Fruit fly (Drosophila melanogaster): Measurements from ENCODE around the gene CG10616.
A peak's percentile ranks its signal among the peaks of the same experiment; 100 is the strongest.

DNA sequence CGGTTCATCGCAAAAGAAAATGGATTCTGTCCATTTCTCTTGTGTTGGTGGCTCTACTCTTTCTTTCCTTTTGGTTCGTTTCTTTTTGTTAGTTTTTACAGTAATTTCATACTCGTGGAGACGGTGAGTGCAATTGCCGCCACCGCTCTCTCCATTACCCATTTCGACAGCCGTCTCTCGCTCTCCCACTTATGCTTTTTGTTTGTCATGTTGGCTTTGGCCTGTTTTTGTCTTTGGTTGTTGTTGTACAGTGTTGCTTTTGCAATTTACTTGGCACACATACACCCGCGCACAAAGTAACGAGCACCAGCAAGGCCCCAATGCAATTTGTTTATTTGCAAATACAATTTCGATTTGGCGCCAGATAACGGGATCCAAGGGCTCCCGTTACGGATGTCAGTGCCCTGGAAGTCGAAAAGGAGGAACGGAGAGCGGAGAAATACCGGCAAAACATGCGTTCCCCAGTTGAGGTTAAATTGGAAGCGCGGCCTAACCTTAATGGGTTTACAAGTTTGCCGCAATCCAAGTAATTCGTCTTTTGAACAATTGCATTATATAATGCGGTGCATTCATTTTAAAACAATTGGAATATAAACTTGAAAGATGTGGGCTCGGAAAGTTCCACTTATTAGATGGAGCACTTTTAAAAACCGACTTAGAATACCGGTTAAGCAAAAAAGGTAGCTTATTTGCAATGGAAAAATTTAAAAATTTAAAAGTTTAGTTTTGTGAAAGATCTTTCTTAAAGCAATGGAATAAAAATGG, 44.3 kb downstream of the CG10616 start:
- TF ChIP-seq CG17806 (tag; optimal IDR thresholded peaks at IDR 0.05) (peak; percentile 49), D1 (tag; optimal IDR thresholded peaks at IDR 0.05) (peak; percentile 52), rn (GFP tag; IDR thresholded peaks at IDR 0.05) (0 out of 2 replicates have a peak, but pooled peaks have one; percentile 26), CG9948 (tag; optimal IDR thresholded peaks at IDR 0.05) (peak; percentile 35), CG13204 (GFP tag; optimal IDR thresholded peaks at IDR 0.05) (peak; percentile 80), Pif1B (GFP tag; optimal IDR thresholded peaks at IDR 0.05) (peak; percentile 61), Ets98B (GFP tag; IDR thresholded peaks at IDR 0.05) (peak; percentile 84), fd96Ca (GFP tag; IDR thresholded peaks at IDR 0.05) (peak; percentile 68; the same call in 2 of the 3 replicates), EcR (GFP tag; optimal IDR thresholded peaks at IDR 0.05) (peak; percentile 93)
